Fruit fly (Drosophila melanogaster) whole organism, pupa: ENCODE measurements around the gene CG45487.

Experiments
- CG13204 ChIP-seq: fragments of 200-800 bp; sonication (Bioruptor generic); optimal IDR thresholded peaks from 2 replicates; lab custom pipeline; 2018; ENCODE audit warnings: missing biosample characterization, mild to moderate bottlenecking, missing genetic modification characterization, moderate library complexity
- CG8159 ChIP-seq: fragments of 200-800 bp; sonication (Bioruptor generic); optimal IDR thresholded peaks from 3 replicates; lab custom pipeline; 2018; ENCODE audit warnings: missing biosample characterization, mild to moderate bottlenecking, missing genetic modification characterization, moderate library complexity
- EcR ChIP-seq: fragments of 200-800 bp; sonication (Bioruptor generic); optimal IDR thresholded peaks from 3 replicates; lab custom pipeline; 2019; ENCODE audit warnings: missing biosample characterization, missing genetic modification characterization, mild to moderate bottlenecking, moderate library complexity, missing genetic modification reagents
- Pif1A ChIP-seq: fragments of 200-800 bp; sonication (Bioruptor generic); optimal IDR thresholded peaks from 3 replicates; lab custom pipeline; 2016; ENCODE audit warnings: missing biosample characterization, missing genetic modification characterization
- rn ChIP-seq: fragments of 200-800 bp; sonication (Bioruptor generic); IDR thresholded peaks from 2 replicates; pipeline ENCODE4 v1.3.6; 2022; ENCODE audit warnings: missing biosample characterization, missing genetic modification characterization

- TF ChIP-seq CG8159 (no peak), rn (GFP tag; lab: Robert Waterston, UW) (no peak), EcR (GFP tag; lab: Kevin White, UChicago) (no peak), Pif1A (GFP tag; lab: Kevin White, UChicago) (no peak), CG13204 (GFP tag; lab: Kevin White, UChicago) (no peak)
Measured at dm6 chrX:19866145-19866972, 48.7 kb downstream of the CG45487 start, which contains the start of gene Hers.
